Worm (Caenorhabditis elegans) whole organism, young adult: ENCODE data around the gene tbb-2.

Source experiments
- C06A6.2 ChIP-seq: fragments of 200-800 bp; sonication (Bioruptor generic); conservative IDR thresholded peaks from 2 replicates; pipeline ENCODE4 v1.3.6; 2022; ENCODE audit warnings: missing genetic modification characterization, missing compliant biosample characterization
- Y53F4B.3 ChIP-seq: fragments of 200-800 bp; sonication (Bioruptor generic); IDR thresholded peaks from 2 replicates; pipeline ENCODE4 v1.3.6; 2022; ENCODE audit warnings: missing genetic modification reagents, missing genetic modification characterization, missing compliant biosample characterization
- Y53G8AR.9 ChIP-seq: fragments of 200-800 bp; sonication (Bioruptor generic); conservative IDR thresholded peaks from 2 replicates; pipeline ENCODE4 v1.3.6; 2022; ENCODE audit warnings: missing genetic modification reagents, missing genetic modification characterization, missing compliant biosample characterization
- Y79H2A.3 ChIP-seq: fragments of 200-800 bp; sonication (Bioruptor generic); conservative IDR thresholded peaks from 2 replicates; pipeline ENCODE4 v1.3.6; 2022; ENCODE audit warnings: missing genetic modification reagents, missing genetic modification characterization, missing compliant biosample characterization
- ceh-40 ChIP-seq: fragments of 200-800 bp; sonication (Bioruptor generic); IDR thresholded peaks from 2 replicates; pipeline ENCODE4 v1.3.6; 2022; ENCODE audit warnings: missing genetic modification characterization, missing compliant biosample characterization
- nhr-90 ChIP-seq: sonication (generic microtip); optimal IDR thresholded peaks from 2 replicates; lab custom pipeline; 2016; ENCODE audit warnings: missing genotype, mild to moderate bottlenecking, missing genetic modification characterization, missing compliant biosample characterization
- pha-4 ChIP-seq: fragments of 150-350 bp; sonication (generic microtip); optimal IDR thresholded peaks from 2 replicates; lab custom pipeline; 2014; ENCODE audit warnings: missing biosample characterization, missing genetic modification reagents, missing genetic modification characterization
- sea-2 ChIP-seq: fragments of 200-800 bp; sonication (Bioruptor generic); IDR thresholded peaks from 2 replicates; pipeline ENCODE4 v1.3.6; 2022; ENCODE audit warnings: missing genetic modification characterization, missing compliant biosample characterization
- snpc-4 ChIP-seq, 5 experiments: fragments of 150-350 bp in 1 of 5; sonication (generic microtip) in 4 of 5; optimal IDR thresholded peaks; 2 replicates each; lab custom pipeline; 2014 to 2018; ENCODE audit warnings: missing genetic modification characterization in 5 of 5, missing biosample characterization in 3 of 5, antibody characterized with exemption in 2 of 5, mild to moderate bottlenecking in 2 of 5, missing compliant biosample characterization in 2 of 5, missing genotype in 2 of 5, moderate library complexity in 2 of 5, missing genetic modification reagents in 1 of 5
- somi-1 ChIP-seq: fragments of 200-800 bp; sonication (Bioruptor generic); optimal IDR thresholded peaks from 2 replicates; lab custom pipeline; 2018; ENCODE audit warnings: mild to moderate bottlenecking, missing genetic modification characterization, missing compliant biosample characterization
- zfh-2 ChIP-seq: fragments of 200-800 bp; sonication (Bioruptor generic); conservative IDR thresholded peaks from 2 replicates; pipeline ENCODE4 v1.3.6; 2022; ENCODE audit warnings: missing genetic modification reagents, missing genetic modification characterization, missing compliant biosample characterization

ce11 chrIII:3966143-3966542 lies 51.3 kb downstream of the tbb-2 start:
- no peak for TF ChIP-seq Y53G8AR.9 (GFP tag; lab: Robert Waterston, UW)
- TF ChIP-seq Y53F4B.3 (GFP tag; lab: Robert Waterston, UW) = no peak
- TF ChIP-seq zfh-2 (GFP tag; lab: Robert Waterston, UW) = no peak
- TF ChIP-seq ceh-40 (GFP tag; lab: Robert Waterston, UW) = no peak
- no peak for TF ChIP-seq snpc-4 (GFP tag; optimal IDR thresholded peaks at IDR 0.05; lab: Kevin White, UChicago)
- TF ChIP-seq snpc-4 (tag; optimal IDR thresholded peaks at IDR 0.05; lab: Kevin White, UChicago) = no peak
- TF ChIP-seq somi-1 (GFP tag; lab: Kevin White, UChicago) = no peak
- no peak for TF ChIP-seq nhr-90 (tag; lab: Kevin White, UChicago)
- TF ChIP-seq sea-2 (GFP tag; lab: Robert Waterston, UW) = no peak
- no peak for TF ChIP-seq Y79H2A.3 (GFP tag; lab: Robert Waterston, UW)
- no peak for TF ChIP-seq C06A6.2
- no peak for TF ChIP-seq pha-4
